Worm (Caenorhabditis elegans) whole organism, late embryonic: ENCODE results near the gene pfd-5.

Source experiments
- T23F11.4 ChIP-seq: fragments of 200-800 bp; sonication (Bioruptor generic); optimal IDR thresholded peaks from 2 replicates; lab custom pipeline; 2018; ENCODE audit warnings: mild to moderate bottlenecking, missing genetic modification characterization, missing compliant biosample characterization
- elt-2 ChIP-seq: sonication (generic microtip); optimal IDR thresholded peaks from 2 replicates; lab custom pipeline; 2016; ENCODE audit warnings: missing genetic modification reagents, missing genetic modification characterization, missing compliant biosample characterization
- fax-1 ChIP-seq: sonication (generic microtip); optimal IDR thresholded peaks from 2 replicates; lab custom pipeline; 2016; ENCODE audit warnings: missing genotype, missing genetic modification characterization, missing compliant biosample characterization
- fkh-6 ChIP-seq: sonication (generic microtip); optimal IDR thresholded peaks from 2 replicates; lab custom pipeline; 2016; ENCODE audit warnings: missing genetic modification characterization, missing compliant biosample characterization
- lin-11 ChIP-seq: fragments of 200-800 bp; sonication (Bioruptor generic); optimal IDR thresholded peaks from 2 replicates; lab custom pipeline; 2018; ENCODE audit warnings: mild to moderate bottlenecking, missing genetic modification characterization, missing compliant biosample characterization
- nhr-11 ChIP-seq: fragments of 150-350 bp; optimal IDR thresholded peaks from 2 replicates; lab custom pipeline; 2014; ENCODE audit warnings: missing biosample characterization, missing genetic modification characterization
- pat-9 ChIP-seq: fragments of 200-800 bp; sonication (Bioruptor generic); optimal IDR thresholded peaks from 2 replicates; lab custom pipeline; 2018; ENCODE audit warnings: mild to moderate bottlenecking, missing genetic modification characterization, moderate library complexity, missing compliant biosample characterization
- tbx-2 ChIP-seq: sonication (generic microtip); optimal IDR thresholded peaks from 2 replicates; lab custom pipeline; 2016; ENCODE audit warnings: missing genetic modification characterization, missing compliant biosample characterization
- unc-55 ChIP-seq: sonication (generic microtip); optimal IDR thresholded peaks from 2 replicates; lab custom pipeline; 2017; ENCODE audit warnings: missing biosample characterization, missing genetic modification reagents, missing genetic modification characterization
- ztf-16 ChIP-seq: sonication (generic microtip); optimal IDR thresholded peaks from 2 replicates; lab custom pipeline; 2017; ENCODE audit warnings: missing genetic modification characterization, missing compliant biosample characterization

DNA sequence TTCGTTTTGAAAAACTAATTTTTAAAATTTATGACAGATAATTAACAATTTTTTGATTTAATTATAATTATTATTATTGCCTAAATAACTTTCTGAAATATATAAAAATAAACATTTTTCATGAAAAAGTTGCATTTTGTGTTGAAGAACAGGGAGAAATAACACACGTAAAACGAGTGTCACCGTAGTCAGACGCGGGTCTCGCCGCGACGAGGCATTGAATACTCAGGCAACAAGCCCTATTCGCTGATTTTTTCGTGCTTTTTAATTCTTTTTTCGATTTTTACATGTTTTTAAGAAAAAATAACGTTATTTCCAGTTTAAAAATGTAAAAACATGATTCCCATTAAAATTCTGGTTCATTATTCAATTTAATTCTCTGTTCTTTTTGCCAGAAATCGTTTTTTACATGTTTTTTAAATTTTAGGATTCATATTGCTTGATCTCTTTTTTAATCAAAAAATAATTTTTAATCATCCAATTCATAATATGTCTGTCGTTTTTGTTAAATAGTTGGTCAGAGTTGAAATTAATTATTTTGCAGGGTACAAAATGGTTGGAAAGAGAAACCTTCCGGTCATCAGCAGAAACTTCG lies 9.3 kb upstream of the pfd-5 start, which contains the start of gene rpl-6:
- TF ChIP-seq elt-2 (tag; lab: Kevin White, UChicago) (peak; percentile 42), fax-1 (tag; lab: Kevin White, UChicago) (no peak), ztf-16 (no peak), unc-55 (GFP tag; lab: Kevin White, UChicago) (no peak), T23F11.4 (GFP tag; lab: Kevin White, UChicago) (no peak), pat-9 (tag; lab: Kevin White, UChicago) (no peak), nhr-11 (no peak), tbx-2 (peak; percentile 23), lin-11 (tag; lab: Kevin White, UChicago) (no peak), fkh-6 (tag; lab: Kevin White, UChicago) (no peak)
